Worm (Caenorhabditis elegans) whole organism, L2 larva: ENCODE data around the gene M176.16.

Experiments
- C34F6.9 ChIP-seq: fragments of 150-350 bp; optimal IDR thresholded peaks from 2 replicates; lab custom pipeline; 2014; ENCODE audit warnings: missing biosample characterization, missing genetic modification characterization
- F13H6.1 ChIP-seq: sonication (generic microtip); optimal IDR thresholded peaks from 2 replicates; lab custom pipeline; 2016; ENCODE audit warnings: missing genetic modification characterization, missing compliant biosample characterization
- ZK546.5 ChIP-seq: sonication (generic microtip); optimal IDR thresholded peaks from 2 replicates; lab custom pipeline; 2017; ENCODE audit warnings: missing biosample characterization, missing genetic modification characterization
- alr-1 ChIP-seq: fragments of 150-350 bp; optimal IDR thresholded peaks from 2 replicates; lab custom pipeline; 2014; ENCODE audit warnings: missing biosample characterization, missing genetic modification characterization
- ama-1 ChIP-seq: fragments of 150-350 bp; optimal IDR thresholded peaks from 2 replicates; lab custom pipeline; 2018; ENCODE audit warnings: inconsistent platforms
- blmp-1 ChIP-seq: sonication (generic microtip); optimal IDR thresholded peaks from 2 replicates; lab custom pipeline; 2017; ENCODE audit warnings: missing genetic modification characterization, mild to moderate bottlenecking, missing compliant biosample characterization, antibody characterized with exemption, moderate library complexity; ENCODE audit not compliant: insufficient read depth
- ceh-16 ChIP-seq: fragments of 150-350 bp; optimal IDR thresholded peaks from 2 replicates; lab custom pipeline; 2014; ENCODE audit warnings: missing biosample characterization, missing genetic modification characterization
- crh-2 ChIP-seq: sonication (generic microtip); optimal IDR thresholded peaks from 2 replicates; lab custom pipeline; 2017; ENCODE audit warnings: missing biosample characterization, missing genetic modification characterization
- egl-27 ChIP-seq: sonication (generic microtip); optimal IDR thresholded peaks from 3 replicates; lab custom pipeline; 2017; ENCODE audit warnings: missing biosample characterization, missing genetic modification reagents, missing genetic modification characterization
- elt-1 ChIP-seq: fragments of 150-350 bp; optimal IDR thresholded peaks from 2 replicates; lab custom pipeline; 2014; ENCODE audit warnings: missing biosample characterization, missing genetic modification characterization
- elt-3 ChIP-seq: sonication (generic microtip); optimal IDR thresholded peaks from 2 replicates; lab custom pipeline; 2017; ENCODE audit warnings: missing biosample characterization, missing genetic modification characterization
- fos-1 ChIP-seq: fragments of 150-350 bp; optimal IDR thresholded peaks from 2 replicates; lab custom pipeline; 2014; ENCODE audit warnings: missing biosample characterization, missing genetic modification characterization
- lin-11 ChIP-seq: fragments of 150-350 bp; sonication (generic microtip); optimal IDR thresholded peaks from 2 replicates; lab custom pipeline; 2014; ENCODE audit warnings: missing biosample characterization, missing genetic modification characterization, inconsistent platforms, mixed read lengths
- lin-13 ChIP-seq: fragments of 150-350 bp; optimal IDR thresholded peaks from 2 replicates; lab custom pipeline; 2014; ENCODE audit warnings: missing biosample characterization, missing genetic modification reagents, missing genetic modification characterization
- lin-39 ChIP-seq: fragments of 150-350 bp; optimal IDR thresholded peaks from 2 replicates; lab custom pipeline; 2014; ENCODE audit warnings: missing biosample characterization, missing genetic modification reagents, missing genetic modification characterization
- lsy-2 ChIP-seq, 2 experiments: fragments of 150-350 bp in 1 of 2; sonication (generic microtip) in 1 of 2; optimal IDR thresholded peaks; 2 replicates each; lab custom pipeline; 2014 to 2017; ENCODE audit warnings: missing biosample characterization in 2 of 2, missing genetic modification characterization in 2 of 2
- mbf-1 ChIP-seq: sonication (generic microtip); optimal IDR thresholded peaks from 2 replicates; lab custom pipeline; 2017; ENCODE audit warnings: missing biosample characterization, missing genetic modification characterization
- mdl-1 ChIP-seq, 2 experiments: fragments of 150-350 bp in 1 of 2; sonication (generic microtip) in 1 of 2; optimal IDR thresholded peaks; 2 replicates each; lab custom pipeline; 2017; ENCODE audit warnings: missing biosample characterization in 2 of 2, missing genetic modification characterization in 2 of 2
- nhr-10 ChIP-seq: sonication (generic microtip); optimal IDR thresholded peaks from 2 replicates; lab custom pipeline; 2017; ENCODE audit warnings: missing biosample characterization, missing genetic modification characterization
- nhr-11 ChIP-seq: fragments of 150-350 bp; optimal IDR thresholded peaks from 2 replicates; lab custom pipeline; 2014; ENCODE audit warnings: missing biosample characterization, missing genetic modification characterization
- nhr-12 ChIP-seq: fragments of 150-350 bp; optimal IDR thresholded peaks from 2 replicates; lab custom pipeline; 2014; ENCODE audit warnings: missing biosample characterization, missing genetic modification characterization
- nhr-21 ChIP-seq: fragments of 150-350 bp; optimal IDR thresholded peaks from 2 replicates; lab custom pipeline; 2014; ENCODE audit warnings: missing biosample characterization, missing genetic modification characterization
- nhr-23 ChIP-seq: fragments of 150-350 bp; optimal IDR thresholded peaks from 2 replicates; lab custom pipeline; 2014; ENCODE audit warnings: missing biosample characterization, missing genetic modification reagents, missing genetic modification characterization
- nhr-25 ChIP-seq: fragments of 150-350 bp; sonication (generic microtip); optimal IDR thresholded peaks from 3 replicates; lab custom pipeline; 2014; ENCODE audit warnings: missing biosample characterization, missing genetic modification characterization
- nhr-6 ChIP-seq: fragments of 150-350 bp; optimal IDR thresholded peaks from 2 replicates; lab custom pipeline; 2014; ENCODE audit warnings: missing biosample characterization, missing genetic modification characterization
- nhr-77 ChIP-seq: fragments of 150-350 bp; optimal IDR thresholded peaks from 2 replicates; lab custom pipeline; 2014; ENCODE audit warnings: missing biosample characterization, missing genetic modification characterization
- sem-4 ChIP-seq: fragments of 150-350 bp; optimal IDR thresholded peaks from 2 replicates; lab custom pipeline; 2014; ENCODE audit warnings: missing biosample characterization, missing genetic modification reagents, missing genetic modification characterization
- skn-1 ChIP-seq: sonication (generic microtip); optimal IDR thresholded peaks from 2 replicates; lab custom pipeline; 2017; ENCODE audit warnings: missing biosample characterization, missing genetic modification characterization
- sma-3 ChIP-seq: sonication (generic microtip); optimal IDR thresholded peaks from 2 replicates; lab custom pipeline; 2016; ENCODE audit warnings: missing genetic modification reagents, missing genetic modification characterization, missing compliant biosample characterization
- sma-9 ChIP-seq, 2 experiments: fragments of 150-350 bp in 1 of 2; sonication (generic microtip) in 1 of 2; optimal IDR thresholded peaks; 2 replicates each; lab custom pipeline; 2014 to 2016; ENCODE audit warnings: missing genetic modification characterization in 2 of 2, mild to moderate bottlenecking in 1 of 2, missing biosample characterization in 1 of 2, missing compliant biosample characterization in 1 of 2, missing genetic modification reagents in 1 of 2, moderate library complexity in 1 of 2
- snpc-4 ChIP-seq: fragments of 150-350 bp; optimal IDR thresholded peaks from 2 replicates; lab custom pipeline; 2014; ENCODE audit warnings: missing biosample characterization, missing genetic modification characterization
- unc-55 ChIP-seq: fragments of 150-350 bp; sonication (generic microtip); optimal IDR thresholded peaks from 3 replicates; lab custom pipeline; 2014; ENCODE audit warnings: missing biosample characterization, missing genetic modification reagents, missing genetic modification characterization
- zag-1 ChIP-seq: fragments of 150-350 bp; optimal IDR thresholded peaks from 2 replicates; lab custom pipeline; 2014; ENCODE audit warnings: missing biosample characterization, missing genetic modification characterization

M176.16 gene

DNA sequence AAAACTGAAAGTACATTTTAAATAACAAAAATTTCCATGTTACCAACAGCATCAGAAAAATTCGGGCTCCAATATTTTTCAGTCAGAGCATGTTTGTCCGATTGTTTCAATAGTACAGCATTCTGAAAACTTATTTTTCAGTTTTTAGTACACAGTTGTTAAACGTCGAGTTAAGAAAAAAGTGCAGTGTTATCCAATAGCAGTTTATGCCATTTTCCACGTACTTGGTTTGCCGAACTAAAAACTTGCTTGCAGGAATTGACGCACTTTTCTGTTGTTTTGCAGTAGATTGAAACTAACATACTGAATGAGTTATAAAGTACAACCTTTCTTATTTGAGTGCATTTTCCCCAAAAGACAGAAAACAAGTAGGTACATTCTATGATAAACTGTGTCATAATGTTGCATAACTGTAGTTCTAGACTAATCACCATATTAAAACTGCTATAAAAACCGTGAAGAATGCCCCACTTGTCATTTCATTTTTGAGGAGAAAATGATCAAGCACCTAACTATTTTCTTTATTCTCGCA is 19.9 kb upstream of the M176.16 start, which contains the start of the genes Y51B9A.14 and Y51B9A.8:
Gene Y51B9A.14, minus strand, starts transcription at position 101 of the 532 bp plus-strand sequence.
Gene Y51B9A.8, plus strand, starts transcription at position 482 of the 532 bp plus-strand sequence.
- TF ChIP-seq fos-1 = no peak
- no peak for TF ChIP-seq ama-1 (lab: Kevin White, UChicago)
- no peak for TF ChIP-seq nhr-21 (tag; lab: Kevin White, UChicago)
- no peak for TF ChIP-seq alr-1 (tag; lab: Kevin White, UChicago)
- no peak for TF ChIP-seq lin-11 (tag; lab: Kevin White, UChicago)
- TF ChIP-seq sma-3 (GFP tag; lab: Kevin White, UChicago) = no peak
- no peak for TF ChIP-seq nhr-77 (tag; lab: Kevin White, UChicago)
- no peak for TF ChIP-seq ZK546.5 (tag; lab: Kevin White, UChicago)
- TF ChIP-seq lin-13 = no peak
- no peak for TF ChIP-seq nhr-10
- TF ChIP-seq blmp-1 (tag; lab: Kevin White, UChicago) = no peak
- no peak for TF ChIP-seq F13H6.1 (tag; lab: Kevin White, UChicago)
- TF ChIP-seq nhr-6 (tag; lab: Kevin White, UChicago) = no peak

DNA sequence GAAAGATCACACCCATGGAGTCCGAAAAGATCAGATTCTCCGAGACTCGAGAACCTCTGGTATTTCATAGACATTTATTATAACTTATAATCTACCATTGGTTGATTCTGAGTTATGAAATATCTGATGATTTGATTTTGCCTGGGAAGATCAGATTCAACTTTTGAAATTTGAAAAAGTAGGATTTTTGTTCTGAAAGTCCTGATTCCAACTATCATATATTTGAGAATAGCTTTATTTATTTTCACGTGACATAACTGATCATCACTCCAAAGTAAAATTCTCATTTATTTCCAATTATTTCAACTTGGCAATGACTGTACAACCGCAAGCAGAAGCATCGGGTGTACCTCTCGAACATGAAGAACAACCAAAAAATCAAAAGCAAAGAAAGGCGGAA is 18.6 kb upstream of the M176.16 start, which contains the start of gene Y51B9A.7:
Gene Y51B9A.7, plus strand, starts transcription at position 301 of the 400 bp plus-strand sequence.
- TF ChIP-seq mdl-1 (tag; optimal IDR thresholded peaks at IDR 0.05; lab: Kevin White, UChicago) (no peak), unc-55 (GFP tag; lab: Kevin White, UChicago) (no peak), lsy-2 (tag; optimal IDR thresholded peaks at IDR 0.05; lab: Kevin White, UChicago) (no peak), ZK546.5 (tag; lab: Kevin White, UChicago) (no peak), nhr-6 (tag; lab: Kevin White, UChicago) (no peak), ceh-16 (tag; lab: Kevin White, UChicago) (no peak), fos-1 (no peak), sem-4 (tag; lab: Kevin White, UChicago) (no peak), nhr-11 (no peak), snpc-4 (tag; lab: Kevin White, UChicago) (no peak), elt-1 (tag; lab: Kevin White, UChicago) (no peak)
- TF ChIP-seq, all 48 proteins: peak for 0

DNA sequence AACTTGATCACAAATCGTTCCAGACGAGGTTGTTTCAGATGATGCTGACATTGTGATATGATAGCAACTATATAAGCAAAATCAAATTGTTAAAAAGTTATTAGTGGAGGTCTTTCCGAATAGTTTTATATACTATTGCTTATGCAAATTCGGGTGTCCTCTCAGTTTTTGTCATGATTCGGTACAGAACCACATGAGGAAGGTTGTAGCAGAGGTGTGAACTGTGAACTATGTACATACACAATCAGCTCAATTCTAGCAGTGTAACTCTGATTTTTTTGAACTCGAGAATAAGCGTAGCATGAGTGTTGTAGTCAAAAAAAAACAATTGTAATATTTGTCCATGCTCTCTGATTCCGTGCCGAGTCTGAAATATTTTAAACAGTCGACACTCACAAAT is 15.2 kb upstream of the M176.16 start, which contains the start of gene Y51B9A.6:
Gene Y51B9A.6, minus strand, starts transcription at position 101 of the 400 bp plus-strand sequence.
- no peak for TF ChIP-seq egl-27
- no peak for TF ChIP-seq elt-3
- TF ChIP-seq snpc-4 (tag; lab: Kevin White, UChicago) = no peak
- TF ChIP-seq nhr-77 (tag; lab: Kevin White, UChicago) = no peak
- TF ChIP-seq lsy-2 (tag; optimal IDR thresholded peaks at IDR 0.05; lab: Kevin White, UChicago) = no peak
- TF ChIP-seq zag-1 (tag; lab: Kevin White, UChicago) = no peak
- no peak for TF ChIP-seq skn-1
- no peak for TF ChIP-seq lin-39 (tag; lab: Kevin White, UChicago)
- TF ChIP-seq nhr-6 (tag; lab: Kevin White, UChicago) = no peak

DNA sequence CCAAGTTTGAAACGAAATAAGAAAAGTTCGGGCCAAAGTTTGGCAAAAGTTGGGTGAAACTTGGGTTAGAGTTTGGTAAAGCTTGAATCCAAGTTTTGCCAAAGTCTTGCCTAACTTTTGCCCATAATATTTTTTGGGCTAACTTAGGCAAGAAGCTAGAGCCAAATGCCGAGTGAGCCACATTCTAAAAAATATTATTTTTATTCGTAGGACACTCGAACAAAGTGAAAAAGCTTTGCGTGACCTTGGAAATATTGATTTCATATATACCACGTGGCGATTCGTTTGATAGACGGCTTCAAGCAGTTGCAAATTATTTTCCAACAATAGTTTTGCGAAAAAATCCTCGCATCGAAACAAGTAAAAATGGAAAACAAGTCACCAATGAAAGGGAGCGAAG is 14.5 kb upstream of the M176.16 start, which contains the start of gene Y51B9A.5:
Gene Y51B9A.5, plus strand, starts transcription at position 301 of the 400 bp plus-strand sequence.
- TF ChIP-seq ama-1 (lab: Kevin White, UChicago) = no peak

DNA sequence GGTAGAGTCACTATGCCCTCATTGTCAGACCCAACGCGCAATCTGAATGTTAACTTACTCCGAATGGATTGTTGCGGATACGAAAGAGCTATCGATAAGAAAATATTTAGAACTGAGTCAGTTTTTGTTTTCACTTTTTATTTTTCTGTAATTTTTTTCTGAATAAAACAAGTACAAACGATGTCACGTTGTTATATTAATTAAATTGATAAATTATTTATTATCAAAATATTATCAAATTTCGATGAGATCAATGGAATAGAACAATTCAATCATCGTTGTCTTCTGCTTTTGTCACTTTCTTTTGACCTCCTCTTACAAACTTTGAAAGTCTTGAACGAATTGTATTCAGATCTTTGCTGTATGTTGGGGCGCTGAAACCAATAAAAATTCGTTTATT is 11.3 kb upstream of the M176.16 start, which contains the start of gene mpz-6:
Gene mpz-6, minus strand, starts transcription at position 101 of the 400 bp plus-strand sequence.
- TF ChIP-seq nhr-23 (no peak), elt-3 (no peak), skn-1 (no peak), sma-9 (GFP tag; optimal IDR thresholded peaks at IDR 0.05; lab: Kevin White, UChicago) (no peak), sma-9 (tag; optimal IDR thresholded peaks at IDR 0.05; lab: Kevin White, UChicago) (no peak), blmp-1 (tag; lab: Kevin White, UChicago) (no peak), C34F6.9 (tag; lab: Kevin White, UChicago) (no peak), lin-39 (tag; lab: Kevin White, UChicago) (no peak), nhr-25 (tag; lab: Kevin White, UChicago) (no peak), lsy-2 (tag; optimal IDR thresholded peaks at IDR 0.05; lab: Kevin White, UChicago) (no peak), nhr-12 (no peak), crh-2 (no peak), lin-11 (tag; lab: Kevin White, UChicago) (no peak), mbf-1 (no peak), elt-1 (tag; lab: Kevin White, UChicago) (no peak)
